Fruit fly (Drosophila melanogaster) whole organism, prepupa: ENCODE data around the gene C901.

ENCODE experiments used
- Blimp-1 ChIP-seq: fragments of 200-800 bp; sonication (Bioruptor generic); optimal IDR thresholded peaks from 3 replicates; lab custom pipeline; 2017; ENCODE audit warnings: missing biosample characterization, missing genetic modification characterization, mild to moderate bottlenecking, moderate library complexity, missing genetic modification reagents
- CG10669 ChIP-seq: fragments of 200-800 bp; sonication (Bioruptor generic); optimal IDR thresholded peaks from 3 replicates; lab custom pipeline; 2018; ENCODE audit warnings: missing biosample characterization, mild to moderate bottlenecking, missing genetic modification characterization, moderate library complexity
- CG15336 ChIP-seq: fragments of 200-800 bp; sonication (Bioruptor generic); IDR thresholded peaks from 2 replicates; pipeline ENCODE4 v1.3.6; 2022; ENCODE audit warnings: missing biosample characterization, missing genetic modification characterization
- CG16779 ChIP-seq: fragments of 200-800 bp; sonication (Bioruptor generic); optimal IDR thresholded peaks from 3 replicates; lab custom pipeline; 2017; ENCODE audit warnings: missing biosample characterization, mild to moderate bottlenecking, missing genetic modification characterization
- Eip75B ChIP-seq: fragments of 200-800 bp; sonication (Bioruptor generic); optimal IDR thresholded peaks from 3 replicates; lab custom pipeline; 2016; ENCODE audit warnings: missing biosample characterization, missing genetic modification characterization
- Eip78C ChIP-seq: fragments of 200-800 bp; sonication (Bioruptor generic); peaks from one replicate; lab custom pipeline; 2016; ENCODE audit warnings: missing biosample characterization, missing genetic modification characterization
- Gug ChIP-seq: fragments of 200-800 bp; sonication (Bioruptor generic); IDR thresholded peaks from 2 replicates; pipeline ENCODE4 v1.3.6; 2022; ENCODE audit warnings: missing biosample characterization, missing genetic modification characterization
- fd85E ChIP-seq: fragments of 200-800 bp; sonication (Bioruptor generic); optimal IDR thresholded peaks from 3 replicates; lab custom pipeline; 2016; ENCODE audit warnings: missing biosample characterization, missing genetic modification characterization
- fkh ChIP-seq: fragments of 200-800 bp; sonication (Bioruptor generic); optimal IDR thresholded peaks from 3 replicates; lab custom pipeline; 2017; ENCODE audit warnings: missing biosample characterization, mild to moderate bottlenecking, missing genetic modification characterization, moderate library complexity
- net ChIP-seq: fragments of 200-800 bp; sonication (Bioruptor generic); optimal IDR thresholded peaks from 3 replicates; lab custom pipeline; 2016; ENCODE audit warnings: missing biosample characterization, missing genetic modification characterization
- topi ChIP-seq: fragments of 200-800 bp; sonication (Bioruptor generic); optimal IDR thresholded peaks from 3 replicates; lab custom pipeline; 2016; ENCODE audit warnings: missing biosample characterization, missing genetic modification characterization

DNA sequence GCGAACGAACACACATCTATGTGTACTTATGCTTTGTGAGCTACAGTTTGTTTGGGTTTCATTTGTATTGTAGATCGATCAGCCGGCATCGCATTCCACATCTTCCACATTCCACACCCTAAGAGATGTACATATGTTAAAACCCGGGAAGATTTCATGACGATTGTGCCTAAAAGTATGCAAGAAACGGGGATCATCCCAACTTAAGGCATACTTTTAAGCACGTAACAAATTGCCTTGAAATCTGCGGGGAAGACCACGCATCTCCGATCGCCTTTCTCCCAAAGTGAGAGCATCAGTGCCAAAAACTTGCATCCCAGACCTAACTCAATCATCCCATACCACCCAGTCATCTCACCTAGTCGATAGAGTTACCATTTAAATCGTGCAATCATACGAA lies 45.3 kb downstream of the C901 start:
- TF ChIP-seq topi (no peak), net (no peak), fkh (GFP tag; lab: Kevin White, UChicago) (peak; percentile 7), CG15336 (GFP tag; lab: Robert Waterston, UW) (no peak), fd85E (no peak), Blimp-1 (no peak), Eip75B (no peak), CG10669 (no peak), Gug (GFP tag; lab: Robert Waterston, UW) (no peak), CG16779 (no peak), Eip78C (no peak)
